Worm (Caenorhabditis elegans): Measurements from ENCODE around the gene str-178.

ce11 chrV:12727104-12727637 is 10.8 kb upstream of the str-178 start, which contains the start of gene R11D1.13:
- TF ChIP-seq nhr-11 (tag; optimal IDR thresholded peaks at IDR 0.05): no peak
- TF ChIP-seq fkh-10 (GFP tag; optimal IDR thresholded peaks at IDR 0.05): no peak
- TF ChIP-seq lin-11 (tag; optimal IDR thresholded peaks at IDR 0.05): no peak
- no peak for TF ChIP-seq pha-2 (tag; optimal IDR thresholded peaks at IDR 0.05)
- no peak for TF ChIP-seq sox-4 (tag; optimal IDR thresholded peaks at IDR 0.05)
- TF ChIP-seq ceh-31 (tag; optimal IDR thresholded peaks at IDR 0.05): no peak
- TF ChIP-seq lim-6 (tag; optimal IDR thresholded peaks at IDR 0.05): no peak
- no peak for TF ChIP-seq elt-4 (tag; optimal IDR thresholded peaks at IDR 0.05)
- TF ChIP-seq F13H6.1 (tag; optimal IDR thresholded peaks at IDR 0.05): no peak
